Worm (Caenorhabditis elegans): ENCODE results near the gene F31F4.17.

- TF ChIP-seq him-1 (tag; optimal IDR thresholded peaks at IDR 0.05) (no peak), dao-5 (tag; optimal IDR thresholded peaks at IDR 0.05) (no peak), W03F9.2 (tag; optimal IDR thresholded peaks at IDR 0.05) (no peak)
Measured at ce11 chrV:695914-696313, 35.8 kb upstream of the F31F4.17 start, which contains the start of gene srj-52.

All from whole organism, L4/young adult.